Worm (Caenorhabditis elegans) whole organism, L1 larva: ENCODE measurements around the gene npp-9.
A peak's percentile ranks its signal among the peaks of the same experiment; 100 is the strongest.

Source experiments
- C34B4.2 ChIP-seq: sonication (generic microtip); optimal IDR thresholded peaks from 2 replicates; lab custom pipeline; 2017; ENCODE audit warnings: mild to moderate bottlenecking, missing genetic modification characterization, missing compliant biosample characterization
- F16B12.6 ChIP-seq: fragments of 150-350 bp; optimal IDR thresholded peaks from 2 replicates; lab custom pipeline; 2014; ENCODE audit warnings: missing biosample characterization, missing genetic modification characterization
- alr-1 ChIP-seq: fragments of 200-800 bp; sonication (Bioruptor generic); optimal IDR thresholded peaks from 2 replicates; lab custom pipeline; 2018; ENCODE audit warnings: borderline replicate concordance, mild to moderate bottlenecking, missing genetic modification characterization, missing compliant biosample characterization
- blmp-1 ChIP-seq: fragments of 150-350 bp; optimal IDR thresholded peaks from 2 replicates; lab custom pipeline; 2014; ENCODE audit warnings: missing biosample characterization, missing genetic modification characterization
- ceh-88 ChIP-seq: fragments of 200-800 bp; sonication (Bioruptor generic); IDR thresholded peaks from 2 replicates; pipeline ENCODE4 v1.3.6; 2022; ENCODE audit warnings: missing genetic modification characterization, missing compliant biosample characterization
- ceh-90 ChIP-seq: sonication (generic microtip); optimal IDR thresholded peaks from 2 replicates; lab custom pipeline; 2016; ENCODE audit warnings: missing genetic modification characterization, missing compliant biosample characterization
- dsc-1 ChIP-seq: sonication (generic microtip); optimal IDR thresholded peaks from 2 replicates; lab custom pipeline; 2016; ENCODE audit warnings: mild to moderate bottlenecking, missing genetic modification characterization, missing compliant biosample characterization
- efl-1 ChIP-seq, 4 experiments: fragments of 150-350 bp; optimal IDR thresholded peaks in 3 of 4; peaks in 1 of 4; 1 replicate in 1 of 4; 2 replicates in 3 of 4; lab custom pipeline; 2014; ENCODE audit warnings: missing biosample characterization in 2 of 4, missing genetic modification characterization in 2 of 4, missing genetic modification reagents in 2 of 4
- efl-3 ChIP-seq: fragments of 200-800 bp; sonication (Bioruptor generic); optimal IDR thresholded peaks from 2 replicates; lab custom pipeline; 2018; ENCODE audit warnings: mild to moderate bottlenecking, missing genetic modification characterization, missing compliant biosample characterization
- egl-13 ChIP-seq: sonication (generic microtip); optimal IDR thresholded peaks from 2 replicates; lab custom pipeline; 2016; ENCODE audit warnings: missing genotype, missing genetic modification reagents, missing genetic modification characterization, missing compliant biosample characterization
- elt-3 ChIP-seq, 6 experiments: fragments of 150-350 bp in 1 of 6; sonication (generic microtip); optimal IDR thresholded peaks; 2 replicates each; lab custom pipeline; 2017 to 2018; ENCODE audit warnings: missing biosample characterization in 6 of 6, missing genetic modification characterization in 6 of 6, inconsistent platforms in 1 of 6
- ets-5 ChIP-seq: fragments of 200-800 bp; sonication (Bioruptor generic); IDR thresholded peaks from 2 replicates; pipeline ENCODE4 v1.3.6; 2022; ENCODE audit warnings: missing genetic modification characterization, missing compliant biosample characterization
- fkh-8 ChIP-seq: sonication (generic microtip); optimal IDR thresholded peaks from 2 replicates; lab custom pipeline; 2016; ENCODE audit warnings: mild to moderate bottlenecking, missing genetic modification characterization, missing compliant biosample characterization
- hlh-17 ChIP-seq: fragments of 200-800 bp; sonication (Bioruptor generic); optimal IDR thresholded peaks from 2 replicates; lab custom pipeline; 2018; ENCODE audit warnings: missing genetic modification characterization, mild to moderate bottlenecking, missing compliant biosample characterization, moderate library complexity, borderline replicate concordance
- lin-13 ChIP-seq: fragments of 150-350 bp; optimal IDR thresholded peaks from 2 replicates; lab custom pipeline; 2014; ENCODE audit warnings: missing biosample characterization, missing genetic modification reagents, missing genetic modification characterization
- lin-35 ChIP-seq, 2 experiments: fragments of 150-350 bp; optimal IDR thresholded peaks; 2 replicates each; lab custom pipeline; 2014; ENCODE audit warnings: missing biosample characterization in 2 of 2, missing genetic modification characterization in 2 of 2, missing genetic modification reagents in 2 of 2
- lin-39 ChIP-seq: fragments of 150-350 bp; optimal IDR thresholded peaks from 2 replicates; lab custom pipeline; 2014; ENCODE audit warnings: missing biosample characterization, missing genetic modification reagents, missing genetic modification characterization
- lir-3 ChIP-seq: sonication (generic microtip); optimal IDR thresholded peaks from 2 replicates; lab custom pipeline; 2016; ENCODE audit warnings: mild to moderate bottlenecking, missing genetic modification characterization, moderate library complexity, missing compliant biosample characterization; ENCODE audit not compliant: poor library complexity
- nhr-20 ChIP-seq: sonication (generic microtip); optimal IDR thresholded peaks from 2 replicates; lab custom pipeline; 2016; ENCODE audit warnings: mild to moderate bottlenecking, missing genetic modification characterization, missing compliant biosample characterization
- nhr-237 ChIP-seq: fragments of 150-350 bp; optimal IDR thresholded peaks from 2 replicates; lab custom pipeline; 2014; ENCODE audit warnings: missing biosample characterization, missing genetic modification characterization
- nhr-85 ChIP-seq: sonication (generic microtip); peaks from one replicate; lab custom pipeline; 2016; ENCODE audit warnings: missing genetic modification characterization, inconsistent platforms, missing compliant biosample characterization
- pag-3 ChIP-seq: sonication (generic microtip); optimal IDR thresholded peaks from 2 replicates; lab custom pipeline; 2017; ENCODE audit warnings: missing genetic modification characterization, mild to moderate bottlenecking, missing compliant biosample characterization, antibody characterized with exemption, borderline replicate concordance; ENCODE audit not compliant: insufficient read depth
- pax-3 ChIP-seq: fragments of 200-800 bp; sonication (Bioruptor generic); optimal IDR thresholded peaks from 2 replicates; lab custom pipeline; 2018; ENCODE audit warnings: mild to moderate bottlenecking, missing genetic modification characterization, moderate library complexity, missing compliant biosample characterization
- rnt-1 ChIP-seq: sonication (generic microtip); optimal IDR thresholded peaks from 2 replicates; lab custom pipeline; 2016; ENCODE audit warnings: mild to moderate bottlenecking, missing genetic modification characterization, moderate library complexity, missing compliant biosample characterization
- sptf-1 ChIP-seq: fragments of 150-350 bp; optimal IDR thresholded peaks from 2 replicates; lab custom pipeline; 2014; ENCODE audit warnings: missing biosample characterization, missing genetic modification characterization
- unc-30 ChIP-seq: sonication (generic microtip); optimal IDR thresholded peaks from 2 replicates; lab custom pipeline; 2017; ENCODE audit warnings: missing biosample characterization, missing genetic modification characterization
- unc-62 ChIP-seq: fragments of 150-350 bp; optimal IDR thresholded peaks from 2 replicates; lab custom pipeline; 2014; ENCODE audit warnings: missing biosample characterization, missing genetic modification reagents, missing genetic modification characterization
- vab-15 ChIP-seq: sonication (generic microtip); optimal IDR thresholded peaks from 2 replicates; lab custom pipeline; 2017; ENCODE audit warnings: missing genotype, mild to moderate bottlenecking, missing genetic modification characterization, missing compliant biosample characterization
- zag-1 ChIP-seq: fragments of 150-350 bp; optimal IDR thresholded peaks from 2 replicates; lab custom pipeline; 2014; ENCODE audit warnings: missing biosample characterization, missing genetic modification characterization
- ztf-11 ChIP-seq, 2 experiments: sonication (generic microtip); optimal IDR thresholded peaks; 2 replicates each; lab custom pipeline; 2016 to 2017; ENCODE audit warnings: missing genetic modification characterization in 2 of 2, missing biosample characterization in 1 of 2, missing compliant biosample characterization in 1 of 2
- ztf-4 ChIP-seq: fragments of 150-350 bp; optimal IDR thresholded peaks from 2 replicates; lab custom pipeline; 2014; ENCODE audit warnings: missing biosample characterization, missing genetic modification characterization

Gene npp-9

DNA sequence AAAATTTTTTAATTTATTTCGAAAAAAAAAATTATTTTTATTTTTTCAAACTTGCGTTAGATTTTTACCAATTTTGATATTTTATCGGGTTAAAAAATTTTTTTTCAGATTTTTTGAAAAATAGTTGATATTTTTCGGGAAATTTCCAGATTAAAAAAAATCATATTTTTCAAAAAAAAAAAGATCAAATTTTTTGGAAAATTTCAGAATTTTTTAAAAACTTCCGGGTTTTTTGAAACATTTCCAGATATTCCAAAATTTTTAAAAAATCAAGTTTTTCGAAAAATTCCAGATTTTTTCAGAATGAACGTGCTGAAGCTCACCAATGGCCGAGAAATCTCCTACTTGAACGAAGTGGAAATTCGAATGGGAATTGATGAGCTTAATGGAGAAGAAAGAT lies 21.2 kb upstream of the npp-9 start, which contains the start of gene metl-18:
Gene metl-18, plus strand, starts transcription at position 301 of the 400 bp plus-strand sequence.
- TF ChIP-seq vab-15 (no peak), ets-5 (no peak), ztf-11 (tag; optimal IDR thresholded peaks at IDR 0.05; lab: Kevin White, UChicago) (no peak), nhr-85 (tag; lab: Kevin White, UChicago) (no peak), blmp-1 (tag; lab: Kevin White, UChicago) (no peak), lir-3 (tag; lab: Kevin White, UChicago) (no peak), efl-1 (optimal IDR thresholded peaks at IDR 0.05; lab: Kevin White, UChicago) (no peak), efl-1 (GFP tag; optimal IDR thresholded peaks at IDR 0.05 in 1 of 2; lab: Kevin White, UChicago) (peak in 1 of 2 experiments; percentile 34), unc-30 (no peak)
- TF ChIP-seq, all 84 proteins: peak for 1

DNA sequence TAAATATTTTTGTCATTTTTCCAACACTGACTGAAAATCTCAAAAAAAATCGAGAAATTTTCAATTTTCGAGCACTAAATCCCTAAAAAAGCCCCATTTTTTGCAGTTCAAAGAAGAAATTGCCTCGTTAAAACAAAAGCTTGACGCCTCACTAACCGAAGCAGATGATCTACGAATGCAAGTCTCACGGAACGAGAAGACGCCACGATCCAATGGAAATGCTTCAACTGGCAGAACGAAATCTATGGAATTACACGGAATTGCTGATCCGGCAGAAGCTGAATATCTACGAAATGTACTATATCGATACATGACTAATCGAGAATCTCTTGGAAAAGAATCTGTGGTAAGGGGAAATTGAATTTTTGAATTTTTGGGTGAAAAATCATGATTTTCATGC lies 19.6 kb upstream of the npp-9 start:
- TF ChIP-seq alr-1 (no peak), fkh-8 (tag; lab: Kevin White, UChicago) (no peak), unc-62 (GFP tag; lab: Kevin White, UChicago) (no peak), lin-39 (tag; lab: Kevin White, UChicago) (no peak), vab-15 (no peak), lin-35 (GFP tag; optimal IDR thresholded peaks at IDR 0.05; lab: Kevin White, UChicago) (no peak), ceh-90 (no peak), dsc-1 (tag; lab: Kevin White, UChicago) (no peak), hlh-17 (GFP tag; lab: Kevin White, UChicago) (no peak), lir-3 (tag; lab: Kevin White, UChicago) (no peak), elt-3 (tag; optimal IDR thresholded peaks at IDR 0.05; lab: Kevin White, UChicago) (no peak), efl-1 (optimal IDR thresholded peaks at IDR 0.05; lab: Kevin White, UChicago) (no peak), efl-1 (GFP tag; optimal IDR thresholded peaks at IDR 0.05 in 1 of 2; lab: Kevin White, UChicago) (no peak), sptf-1 (tag; lab: Kevin White, UChicago) (no peak), ceh-88 (GFP tag; lab: Robert Waterston, UW) (no peak)
- TF ChIP-seq, all 84 proteins: peak for 0

- no peak for TF ChIP-seq pag-3 (tag; lab: Kevin White, UChicago)
- no peak for TF ChIP-seq lin-13 (GFP tag; lab: Kevin White, UChicago)
- TF ChIP-seq ztf-4 (tag; lab: Kevin White, UChicago): no peak
- TF ChIP-seq nhr-20 (tag; lab: Kevin White, UChicago): no peak
- TF ChIP-seq rnt-1 (tag; lab: Kevin White, UChicago): no peak
- TF ChIP-seq, all 84 proteins: peak for 0
Measured at ce11 chrIII:3418906-3419305, 14.6 kb upstream of the npp-9 start.

- TF ChIP-seq egl-13 (tag; lab: Kevin White, UChicago) (no peak), nhr-237 (no peak), C34B4.2 (tag; lab: Kevin White, UChicago) (no peak), nhr-85 (tag; lab: Kevin White, UChicago) (no peak), zag-1 (no peak), unc-62 (GFP tag; lab: Kevin White, UChicago) (no peak), efl-3 (GFP tag; lab: Kevin White, UChicago) (no peak), pax-3 (no peak)
Measured at ce11 chrIII:3417453-3417852, 13.2 kb upstream of the npp-9 start.

- TF ChIP-seq efl-1 (optimal IDR thresholded peaks at IDR 0.05; lab: Kevin White, UChicago): no peak
- TF ChIP-seq efl-1 (GFP tag; optimal IDR thresholded peaks at IDR 0.05 in 1 of 2; lab: Kevin White, UChicago): peak in 1 of 2 experiments; percentile 17
- no peak for TF ChIP-seq F16B12.6 (tag; lab: Kevin White, UChicago)
Measured at ce11 chrIII:3414412-3414811, 10.1 kb upstream of the npp-9 start.
